Worm (Caenorhabditis elegans) whole organism, L4 larva: ENCODE data around the gene unc-26.

ENCODE experiments used
- D1046.2 ChIP-seq: fragments of 200-800 bp; sonication (Bioruptor generic); IDR thresholded peaks from 2 replicates; pipeline ENCODE4 v1.3.6; 2022; ENCODE audit warnings: missing genetic modification characterization, missing compliant biosample characterization
- F26F4.8 ChIP-seq: fragments of 200-800 bp; sonication (Bioruptor generic); conservative IDR thresholded peaks from 2 replicates; pipeline ENCODE4 v1.3.6; 2022; ENCODE audit warnings: missing genetic modification characterization, missing compliant biosample characterization
- T26A8.4 ChIP-seq: fragments of 200-800 bp; sonication (Bioruptor generic); IDR thresholded peaks from 2 replicates; pipeline ENCODE4 v1.3.6; 2022; ENCODE audit warnings: missing genetic modification characterization, missing compliant biosample characterization
- aha-1 ChIP-seq: fragments of 150-350 bp; peaks from one replicate; lab custom pipeline; 2014; ENCODE audit warnings: missing biosample characterization, missing genetic modification characterization
- ama-1 ChIP-seq: fragments of 150-350 bp; optimal IDR thresholded peaks from 2 replicates; lab custom pipeline; 2014; ENCODE audit warnings: inconsistent platforms, mixed read lengths
- arid-1 ChIP-seq: fragments of 200-800 bp; sonication (Bioruptor generic); conservative IDR thresholded peaks from 2 replicates; pipeline ENCODE4 v1.3.6; 2022; ENCODE audit warnings: missing genetic modification reagents, missing genetic modification characterization, missing compliant biosample characterization
- ceh-20 ChIP-seq: fragments of 200-800 bp; sonication (Bioruptor generic); IDR thresholded peaks from 2 replicates; pipeline ENCODE4 v1.3.6; 2022; ENCODE audit warnings: missing genetic modification reagents, missing genetic modification characterization, missing compliant biosample characterization
- ceh-32 ChIP-seq: sonication (generic microtip); optimal IDR thresholded peaks from 2 replicates; lab custom pipeline; 2016; ENCODE audit warnings: mild to moderate bottlenecking, missing genetic modification characterization, missing compliant biosample characterization; ENCODE audit not compliant: poor library complexity
- daf-16 ChIP-seq, 3 experiments: sonication (generic microtip); optimal IDR thresholded peaks; 2 replicates each; lab custom pipeline; 2016 to 2017; ENCODE audit warnings: missing genetic modification characterization in 3 of 3, missing genetic modification reagents in 3 of 3, mild to moderate bottlenecking in 2 of 3, missing compliant biosample characterization in 2 of 3, missing biosample characterization in 1 of 3, moderate library complexity in 1 of 3
- daf-8 ChIP-seq: fragments of 200-800 bp; sonication (Bioruptor generic); IDR thresholded peaks from 2 replicates; pipeline ENCODE4 v1.3.6; 2022; ENCODE audit warnings: missing genetic modification characterization, missing compliant biosample characterization
- dmd-6 ChIP-seq: fragments of 200-800 bp; sonication (Bioruptor generic); IDR thresholded peaks from 2 replicates; pipeline ENCODE4 v1.3.6; 2022; ENCODE audit warnings: missing genetic modification reagents, missing genetic modification characterization, missing compliant biosample characterization
- dve-1 ChIP-seq: sonication (generic microtip); optimal IDR thresholded peaks from 2 replicates; lab custom pipeline; 2017; ENCODE audit warnings: antibody characterized with exemption, mild to moderate bottlenecking, missing genetic modification characterization, missing compliant biosample characterization; ENCODE audit not compliant: insufficient read depth
- hlh-30 ChIP-seq: sonication (generic microtip); optimal IDR thresholded peaks from 2 replicates; lab custom pipeline; 2017; ENCODE audit warnings: antibody characterized with exemption, mild to moderate bottlenecking, missing genetic modification characterization, missing compliant biosample characterization; ENCODE audit not compliant: insufficient read depth
- lim-7 ChIP-seq: fragments of 200-800 bp; sonication (Bioruptor generic); IDR thresholded peaks from 2 replicates; pipeline ENCODE4 v1.3.6; 2022; ENCODE audit warnings: missing genetic modification characterization, missing compliant biosample characterization
- lin-13 ChIP-seq: fragments of 150-350 bp; optimal IDR thresholded peaks from 2 replicates; lab custom pipeline; 2014; ENCODE audit warnings: missing biosample characterization, missing genetic modification reagents, missing genetic modification characterization
- lin-15B ChIP-seq: fragments of 150-350 bp; sonication (generic microtip); optimal IDR thresholded peaks from 3 replicates; lab custom pipeline; 2014; ENCODE audit warnings: missing biosample characterization, missing genetic modification characterization
- lin-38 ChIP-seq: fragments of 200-800 bp; sonication (Bioruptor generic); IDR thresholded peaks from 2 replicates; pipeline ENCODE4 v1.3.6; 2022; ENCODE audit warnings: missing genetic modification reagents, missing genetic modification characterization, missing compliant biosample characterization
- lsy-2 ChIP-seq, 2 experiments: fragments of 150-350 bp in 1 of 2; sonication (generic microtip) in 1 of 2; optimal IDR thresholded peaks; 2 replicates each; lab custom pipeline; 2014 to 2017; ENCODE audit warnings: missing biosample characterization in 2 of 2, missing genetic modification characterization in 2 of 2
- mdt-29 ChIP-seq: fragments of 200-800 bp; sonication (Bioruptor generic); IDR thresholded peaks from 2 replicates; pipeline ENCODE4 v1.3.6; 2022; ENCODE audit warnings: missing genetic modification reagents, missing genetic modification characterization, missing compliant biosample characterization
- mes-2 ChIP-seq: sonication (generic microtip); optimal IDR thresholded peaks from 2 replicates; lab custom pipeline; 2016; ENCODE audit warnings: missing genotype, mild to moderate bottlenecking, missing genetic modification characterization, missing compliant biosample characterization; ENCODE audit not compliant: poor library complexity, severe bottlenecking
- mxl-3 ChIP-seq: fragments of 200-800 bp; sonication (Bioruptor generic); optimal IDR thresholded peaks from 2 replicates; lab custom pipeline; 2018; ENCODE audit warnings: mild to moderate bottlenecking, missing genetic modification characterization, missing compliant biosample characterization
- nhr-10 ChIP-seq: fragments of 150-350 bp; optimal IDR thresholded peaks from 2 replicates; lab custom pipeline; 2014; ENCODE audit warnings: missing biosample characterization, missing genetic modification characterization
- nhr-102 ChIP-seq: sonication (generic microtip); optimal IDR thresholded peaks from 2 replicates; lab custom pipeline; 2016; ENCODE audit warnings: mild to moderate bottlenecking, missing genetic modification characterization, moderate library complexity, missing compliant biosample characterization
- nhr-111 ChIP-seq: fragments of 200-800 bp; sonication (Bioruptor generic); optimal IDR thresholded peaks from 2 replicates; lab custom pipeline; 2018; ENCODE audit warnings: mild to moderate bottlenecking, missing genetic modification characterization, missing compliant biosample characterization
- nhr-48 ChIP-seq: sonication (generic microtip); optimal IDR thresholded peaks from 2 replicates; lab custom pipeline; 2016; ENCODE audit warnings: mild to moderate bottlenecking, missing genetic modification characterization, missing compliant biosample characterization
- nhr-77 ChIP-seq: fragments of 150-350 bp; optimal IDR thresholded peaks from 2 replicates; lab custom pipeline; 2014; ENCODE audit warnings: missing biosample characterization, missing genetic modification characterization
- pqm-1 ChIP-seq: sonication (generic microtip); optimal IDR thresholded peaks from 2 replicates; lab custom pipeline; 2017; ENCODE audit warnings: missing biosample characterization, missing genetic modification characterization
- rbr-2 ChIP-seq: sonication (generic microtip); optimal IDR thresholded peaks from 2 replicates; lab custom pipeline; 2016; ENCODE audit warnings: missing genotype, missing genetic modification characterization, missing compliant biosample characterization
- spr-1 ChIP-seq: sonication (generic microtip); optimal IDR thresholded peaks from 2 replicates; lab custom pipeline; 2016; ENCODE audit warnings: mild to moderate bottlenecking, missing genetic modification characterization, missing compliant biosample characterization
- tag-97 ChIP-seq: fragments of 200-800 bp; sonication (Bioruptor generic); IDR thresholded peaks from 2 replicates; pipeline ENCODE4 v1.3.6; 2022; ENCODE audit warnings: missing genetic modification characterization, missing compliant biosample characterization
- vab-7 ChIP-seq: fragments of 200-800 bp; sonication (Bioruptor generic); IDR thresholded peaks from 2 replicates; pipeline ENCODE4 v1.3.6; 2022; ENCODE audit warnings: missing genetic modification reagents, missing genetic modification characterization, missing compliant biosample characterization
- zag-1 ChIP-seq: fragments of 150-350 bp; optimal IDR thresholded peaks from 2 replicates; lab custom pipeline; 2014; ENCODE audit warnings: missing biosample characterization, missing genetic modification characterization
- zfp-3 ChIP-seq: fragments of 200-800 bp; sonication (Bioruptor generic); conservative IDR thresholded peaks from 2 replicates; pipeline ENCODE4 v1.3.6; 2022; ENCODE audit warnings: missing genetic modification reagents, missing genetic modification characterization, missing compliant biosample characterization

Gene unc-26

ce11 chrIV:13252211-13252610, 20.1 kb downstream of the unc-26 start, which contains the start of gene ttr-51:
Gene ttr-51 (minus strand): TSS chrIV:13252311.
- no peak for TF ChIP-seq pqm-1 (tag; lab: Kevin White, UChicago)
- no peak for TF ChIP-seq daf-16 (GFP tag; optimal IDR thresholded peaks at IDR 0.05; lab: Kevin White, UChicago)
- peak; percentile 32 for TF ChIP-seq daf-16 (tag; optimal IDR thresholded peaks at IDR 0.05; lab: Kevin White, UChicago)
- TF ChIP-seq dve-1 (tag; lab: Kevin White, UChicago) = peak; percentile 29
- TF ChIP-seq spr-1 (tag; lab: Kevin White, UChicago) = no peak

ce11 chrIV:13250243-13250642, 22.1 kb downstream of the unc-26 start:
- TF ChIP-seq arid-1 (GFP tag; lab: Robert Waterston, UW) (no peak), T26A8.4 (0 out of 2 replicates have a peak, but pooled peaks have one; percentile 14), zfp-3 (GFP tag; lab: Robert Waterston, UW) (peak; percentile 81; the same call in 1 of the 2 replicates), mes-2 (peak; percentile 8), lim-7 (0 out of 2 replicates have a peak, but pooled peaks have one; percentile 9), mdt-29 (GFP tag; lab: Robert Waterston, UW) (peak; percentile 43; the same call in 1 of the 2 replicates)

ce11 chrIV:13247780-13248179, 24.5 kb downstream of the unc-26 start:
- no peak for TF ChIP-seq arid-1 (GFP tag; lab: Robert Waterston, UW)
- no peak for TF ChIP-seq F26F4.8 (GFP tag; lab: Robert Waterston, UW)
- no peak for TF ChIP-seq tag-97 (GFP tag; lab: Robert Waterston, UW)
- no peak for TF ChIP-seq lin-15B
- TF ChIP-seq ceh-20 (GFP tag; lab: Robert Waterston, UW) = no peak
- no peak for TF ChIP-seq ama-1 (lab: Kevin White, UChicago)
- TF ChIP-seq aha-1 (tag; lab: Kevin White, UChicago) = peak; percentile 21
- TF ChIP-seq nhr-10 = no peak
- TF ChIP-seq dmd-6 = no peak
- TF ChIP-seq lin-38 (GFP tag; lab: Robert Waterston, UW) = 0 out of 2 replicates have a peak, but pooled peaks have one; percentile 29
- TF ChIP-seq zag-1 (tag; lab: Kevin White, UChicago) = no peak
- no peak for TF ChIP-seq nhr-48 (tag; lab: Kevin White, UChicago)

- TF ChIP-seq vab-7 (no peak), aha-1 (tag; lab: Kevin White, UChicago) (peak; percentile 45)
These were observed 25.4 kb downstream of the unc-26 start, which contains the start of gene JC8.7 for ce11 chrIV:13246961-13247360. Gene JC8.7 (plus strand): TSS chrIV:13247261.

- TF ChIP-seq lin-13 (no peak), nhr-77 (tag; lab: Kevin White, UChicago) (no peak), mdt-29 (GFP tag; lab: Robert Waterston, UW) (no peak), D1046.2 (GFP tag; lab: Robert Waterston, UW) (no peak), lin-38 (GFP tag; lab: Robert Waterston, UW) (no peak), nhr-102 (tag; lab: Kevin White, UChicago) (no peak), nhr-111 (GFP tag; lab: Kevin White, UChicago) (no peak), rbr-2 (tag; lab: Kevin White, UChicago) (no peak), ceh-32 (no peak), daf-8 (GFP tag; lab: Robert Waterston, UW) (no peak), lsy-2 (tag; optimal IDR thresholded peaks at IDR 0.05; lab: Kevin White, UChicago) (no peak), mxl-3 (no peak), hlh-30 (tag; lab: Kevin White, UChicago) (no peak)
These were observed 28.3 kb downstream of the unc-26 start, which contains the start of gene cox-11 for ce11 chrIV:13244024-13244423. Gene cox-11 (plus strand): TSS chrIV:13244324.
